Fruit fly (Drosophila melanogaster): ENCODE results near the gene CG31954.
A peak's percentile ranks its signal among the peaks of the same experiment; 100 is the strongest.

Gene CG31954

DNA sequence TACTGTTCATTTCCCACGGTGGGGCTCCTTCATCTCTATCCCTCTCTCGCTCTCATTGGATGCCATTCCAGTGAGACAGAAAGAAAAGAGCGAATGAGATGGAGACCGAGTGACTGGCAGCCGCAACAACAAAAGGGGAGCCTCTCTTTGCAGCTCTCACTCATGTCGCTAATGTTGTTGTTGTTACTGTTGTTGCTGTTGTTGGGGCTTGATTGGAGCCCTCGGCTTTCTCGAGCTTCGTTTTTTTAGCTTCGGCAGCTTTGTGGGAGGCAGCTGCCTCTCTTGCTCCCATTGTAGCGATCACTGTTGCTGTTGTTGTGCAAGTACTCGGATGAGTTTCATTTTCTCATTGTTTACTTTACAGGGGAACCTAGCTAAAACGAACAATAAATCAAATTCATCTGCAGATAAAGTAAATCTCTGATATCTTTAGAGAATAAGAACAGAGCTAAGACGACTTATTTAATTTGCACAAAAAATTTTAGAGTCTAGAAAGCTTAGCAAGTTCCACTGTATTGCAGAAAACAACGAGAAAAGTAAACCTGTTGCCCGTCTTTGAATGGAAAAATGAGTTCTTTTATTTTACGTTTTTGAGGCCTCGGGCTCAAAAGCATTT, 24.4 kb upstream of the CG31954 start (continued):
- peak; percentile 54; the same call in 1 of the 2 replicates for TF ChIP-seq esg (GFP tag; conservative IDR thresholded peaks at IDR 0.05)
- peak; percentile 71 for TF ChIP-seq fd96Cb (tag; optimal IDR thresholded peaks at IDR 0.05)
- no peak for TF ChIP-seq pita (GFP tag; optimal IDR thresholded peaks at IDR 0.05)
- TF ChIP-seq CG10267 (tag; optimal IDR thresholded peaks at IDR 0.05): peak; percentile 42
- TF ChIP-seq shn (GFP tag; optimal IDR thresholded peaks at IDR 0.05): peak; percentile 27
- TF ChIP-seq fd3F (GFP tag; optimal IDR thresholded peaks at IDR 0.05): peak; percentile 14
- TF ChIP-seq inv (GFP tag; IDR thresholded peaks at IDR 0.05; ENCODE audit: partially characterized antibody): no peak
- TF ChIP-seq CG1792 (GFP tag; optimal IDR thresholded peaks at IDR 0.05): no peak
- TF ChIP-seq Lim3 (GFP tag; IDR thresholded peaks at IDR 0.05): no peak
- TF ChIP-seq jumu (GFP tag; optimal IDR thresholded peaks at IDR 0.05): peak; percentile 23
- no peak for TF ChIP-seq dati (GFP tag; IDR thresholded peaks at IDR 0.05)
- no peak for TF ChIP-seq CG12744 (GFP tag; optimal IDR thresholded peaks at IDR 0.05)
- TF ChIP-seq CG10147 (GFP tag; optimal IDR thresholded peaks at IDR 0.05): no peak
- peak; percentile 81 for TF ChIP-seq Ets65A (GFP tag)
- TF ChIP-seq pum (GFP tag; optimal IDR thresholded peaks at IDR 0.05): peak; percentile 32
- peak; percentile 64 for TF ChIP-seq CG17359 (tag; optimal IDR thresholded peaks at IDR 0.05)
- peak; percentile 44; the same call in 1 of the 2 replicates for TF ChIP-seq Oaz (GFP tag; IDR thresholded peaks at IDR 0.05)
- no peak; the same call in 1 of the 2 replicates for TF ChIP-seq sens-2 (GFP tag; IDR thresholded peaks at IDR 0.05)
- TF ChIP-seq CG12769 (tag; optimal IDR thresholded peaks at IDR 0.05): no peak
- TF ChIP-seq Dip2 (GFP tag; IDR thresholded peaks at IDR 0.05): no peak
- peak; percentile 41 for TF ChIP-seq CG1529 (GFP tag; optimal IDR thresholded peaks at IDR 0.05)
- TF ChIP-seq NfI (GFP tag; optimal IDR thresholded peaks at IDR 0.05): peak; percentile 49
- no peak for TF ChIP-seq Hr39 (optimal IDR thresholded peaks at IDR 0.05)
- no peak for TF ChIP-seq kni (GFP tag; optimal IDR thresholded peaks at IDR 0.05)
- no peak for TF ChIP-seq CG7745 (tag; optimal IDR thresholded peaks at IDR 0.05)
- no peak for TF ChIP-seq HLHmδ (GFP tag; optimal IDR thresholded peaks at IDR 0.05)
- TF ChIP-seq CG6791 (GFP tag; IDR thresholded peaks at IDR 0.05; ENCODE audit: partially characterized antibody): no peak
- no peak for TF ChIP-seq CG4617 (GFP tag; optimal IDR thresholded peaks at IDR 0.05; ENCODE audit: borderline replicate concordance)
- no peak for TF ChIP-seq h (optimal IDR thresholded peaks at IDR 0.05)
- TF ChIP-seq CG34224 (GFP tag; IDR thresholded peaks at IDR 0.05; ENCODE audit: partially characterized antibody): no peak
- no peak for TF ChIP-seq CG9797 (GFP tag; optimal IDR thresholded peaks at IDR 0.05)
- no peak for TF ChIP-seq Taf1 (GFP tag; IDR thresholded peaks at IDR 0.05)
- TF ChIP-seq CG6254 (GFP tag; optimal IDR thresholded peaks at IDR 0.05): peak; percentile 11
- TF ChIP-seq tap (tag; optimal IDR thresholded peaks at IDR 0.05): peak; percentile 33
- TF ChIP-seq lilli (GFP tag; optimal IDR thresholded peaks at IDR 0.05): peak; percentile 44
- no peak for TF ChIP-seq Bteb2 (GFP tag; optimal IDR thresholded peaks at IDR 0.05)
- TF ChIP-seq CG11093 (GFP tag; IDR thresholded peaks at IDR 0.05): peak; percentile 59; the same call in 1 of the 3 replicates
- TF ChIP-seq HmgZ (tag; optimal IDR thresholded peaks at IDR 0.05): no peak
- TF ChIP-seq scrt (GFP tag; optimal IDR thresholded peaks at IDR 0.05): no peak
- TF ChIP-seq Atf-2 (GFP tag; optimal IDR thresholded peaks at IDR 0.05): peak; percentile 49
- TF ChIP-seq az2 (GFP tag; optimal IDR thresholded peaks at IDR 0.05): peak; percentile 60
- TF ChIP-seq Spps (tag; optimal IDR thresholded peaks at IDR 0.05): peak; percentile 27
- no peak for TF ChIP-seq CG4282 (GFP tag; optimal IDR thresholded peaks at IDR 0.05)
- TF ChIP-seq Sry-β (GFP tag; optimal IDR thresholded peaks at IDR 0.05): no peak
- TF ChIP-seq dimm (GFP tag; IDR thresholded peaks at IDR 0.05): no peak
- no peak for TF ChIP-seq CG13296 (GFP tag; optimal IDR thresholded peaks at IDR 0.05)
- no peak for TF ChIP-seq MBD-R2 (GFP tag; IDR thresholded peaks at IDR 0.05)
- peak; percentile 0 for TF ChIP-seq kay (GFP tag; optimal IDR thresholded peaks at IDR 0.05)
- TF ChIP-seq Sox102F (GFP tag; optimal IDR thresholded peaks at IDR 0.05): peak; percentile 75
- TF ChIP-seq CG10654 (GFP tag; optimal IDR thresholded peaks at IDR 0.05): peak; percentile 34
- peak; percentile 58; the same call in 1 of the 2 replicates for TF ChIP-seq H2.0 (GFP tag; IDR thresholded peaks at IDR 0.05)
